Fruit fly (Drosophila melanogaster) whole organism, adult: ENCODE results near the gene Cpr67Fb.
A peak's percentile ranks its signal among the peaks of the same experiment; 100 is the strongest.

Source experiments
- CG12768 ChIP-seq: fragments of 200-800 bp; sonication (Bioruptor generic); optimal IDR thresholded peaks from 2 replicates; lab custom pipeline; 2017; ENCODE audit warnings: missing biosample characterization, missing genetic modification characterization, mild to moderate bottlenecking, moderate library complexity, missing genetic modification reagents
- CG14711 ChIP-seq: fragments of 200-800 bp; sonication (Bioruptor generic); optimal IDR thresholded peaks from 2 replicates; lab custom pipeline; 2018; ENCODE audit warnings: missing biosample characterization, mild to moderate bottlenecking, missing genetic modification characterization, moderate library complexity
- cnc ChIP-seq, 2 experiments: fragments of >200 bp; optimal IDR thresholded peaks; 2 replicates each; lab custom pipeline; 2017

DNA sequence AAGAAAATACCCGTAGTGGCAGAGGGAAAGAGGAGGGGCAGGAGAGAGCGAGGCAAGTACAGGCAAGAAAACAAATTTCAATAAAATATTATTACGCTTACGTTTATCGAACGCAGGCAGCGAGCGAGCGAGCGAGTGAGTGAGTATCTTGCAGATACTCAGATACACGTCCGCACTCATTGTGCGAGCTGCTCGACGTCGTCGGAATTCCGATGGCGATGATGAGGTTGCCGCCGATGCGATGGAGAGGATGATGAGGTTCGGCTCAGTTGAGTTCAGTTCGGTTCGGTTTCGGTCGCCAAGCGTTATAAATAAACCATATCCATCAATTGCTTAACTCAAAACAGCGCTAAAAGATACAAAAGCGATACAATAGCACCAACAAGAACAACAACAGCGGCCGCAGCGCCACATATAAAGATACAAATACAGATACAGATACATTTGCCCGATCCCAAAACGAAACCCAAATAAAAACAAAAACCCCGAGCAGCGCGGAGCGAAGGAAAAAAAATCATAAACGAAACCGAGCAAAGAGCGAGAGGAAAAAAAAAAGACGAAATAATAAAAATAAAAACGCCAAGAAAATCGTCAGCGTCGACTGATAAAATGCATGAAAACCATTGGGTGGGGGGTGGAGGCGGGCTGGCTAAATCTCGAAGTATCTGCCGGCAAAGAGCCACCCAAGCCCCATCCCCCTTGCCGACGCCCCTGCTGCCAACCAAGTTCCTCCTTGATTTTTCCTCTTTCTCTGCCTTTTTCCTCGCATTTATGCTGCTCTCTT, 41.4 kb upstream of the Cpr67Fb start:
- peak; percentile 64 for TF ChIP-seq CG12768 (GFP tag; lab: Kevin White, UChicago)
- TF ChIP-seq cnc (optimal IDR thresholded peaks at IDR 0.05; lab: Kevin White, UChicago) = no peak
- TF ChIP-seq CG14711 (tag; lab: Kevin White, UChicago) = no peak
